Worm (Caenorhabditis elegans) whole organism, L4 larva: Measurements from ENCODE around the gene ttr-43.

Experiments
- T20F7.1 ChIP-seq: fragments of 200-800 bp; sonication (Bioruptor generic); optimal IDR thresholded peaks from 2 replicates; lab custom pipeline; 2018; ENCODE audit warnings: mild to moderate bottlenecking, missing genetic modification characterization, missing compliant biosample characterization
- ZK337.2 ChIP-seq: fragments of 200-800 bp; sonication (Bioruptor generic); IDR thresholded peaks from 2 replicates; pipeline ENCODE4 v1.3.6; 2022; ENCODE audit warnings: missing genetic modification reagents, missing genetic modification characterization, missing compliant biosample characterization
- aha-1 ChIP-seq: fragments of 150-350 bp; peaks from one replicate; lab custom pipeline; 2014; ENCODE audit warnings: missing biosample characterization, missing genetic modification characterization
- ama-1 ChIP-seq: fragments of 150-350 bp; optimal IDR thresholded peaks from 2 replicates; lab custom pipeline; 2014; ENCODE audit warnings: inconsistent platforms, mixed read lengths
- arid-1 ChIP-seq: fragments of 200-800 bp; sonication (Bioruptor generic); conservative IDR thresholded peaks from 2 replicates; pipeline ENCODE4 v1.3.6; 2022; ENCODE audit warnings: missing genetic modification reagents, missing genetic modification characterization, missing compliant biosample characterization
- ceh-44 ChIP-seq: fragments of 200-800 bp; sonication (Bioruptor generic); IDR thresholded peaks from 2 replicates; pipeline ENCODE4 v1.3.6; 2022; ENCODE audit warnings: missing genetic modification reagents, missing genetic modification characterization, missing compliant biosample characterization
- ceh-82 ChIP-seq: sonication (generic microtip); optimal IDR thresholded peaks from 2 replicates; lab custom pipeline; 2017; ENCODE audit warnings: missing biosample characterization, missing genetic modification characterization
- daf-12 ChIP-seq: fragments of 150-350 bp; optimal IDR thresholded peaks from 2 replicates; lab custom pipeline; 2014; ENCODE audit warnings: missing biosample characterization, missing genetic modification reagents, missing genetic modification characterization
- dmd-9 ChIP-seq: fragments of 200-800 bp; sonication (Bioruptor generic); IDR thresholded peaks from 2 replicates; pipeline ENCODE4 v1.3.6; 2022; ENCODE audit warnings: missing genetic modification reagents, missing genetic modification characterization, missing compliant biosample characterization
- hlh-11 ChIP-seq: fragments of 200-800 bp; sonication (Bioruptor generic); optimal IDR thresholded peaks from 2 replicates; lab custom pipeline; 2018; ENCODE audit warnings: mild to moderate bottlenecking, missing genetic modification characterization, missing compliant biosample characterization
- hlh-30 ChIP-seq: sonication (generic microtip); optimal IDR thresholded peaks from 2 replicates; lab custom pipeline; 2017; ENCODE audit warnings: antibody characterized with exemption, mild to moderate bottlenecking, missing genetic modification characterization, missing compliant biosample characterization; ENCODE audit not compliant: insufficient read depth
- jun-1 ChIP-seq: fragments of 150-350 bp; optimal IDR thresholded peaks from 2 replicates; lab custom pipeline; 2014; ENCODE audit warnings: missing biosample characterization, missing genetic modification reagents, missing genetic modification characterization
- lim-7 ChIP-seq: fragments of 200-800 bp; sonication (Bioruptor generic); IDR thresholded peaks from 2 replicates; pipeline ENCODE4 v1.3.6; 2022; ENCODE audit warnings: missing genetic modification characterization, missing compliant biosample characterization
- lin-1 ChIP-seq: fragments of 200-800 bp; sonication (Bioruptor generic); IDR thresholded peaks from 2 replicates; pipeline ENCODE4 v1.3.6; 2022; ENCODE audit warnings: missing genetic modification reagents, missing genetic modification characterization, missing compliant biosample characterization
- lsy-2 ChIP-seq, 2 experiments: fragments of 150-350 bp in 1 of 2; sonication (generic microtip) in 1 of 2; optimal IDR thresholded peaks; 2 replicates each; lab custom pipeline; 2014 to 2017; ENCODE audit warnings: missing biosample characterization in 2 of 2, missing genetic modification characterization in 2 of 2
- madf-5 ChIP-seq, 2 experiments: fragments of 200-800 bp; sonication (Bioruptor generic); IDR thresholded peaks; 2 replicates each; pipeline ENCODE4 v1.3.6; 2022; ENCODE audit warnings: missing compliant biosample characterization in 2 of 2, missing genetic modification characterization in 2 of 2
- madf-9 ChIP-seq: fragments of 200-800 bp; sonication (Bioruptor generic); conservative IDR thresholded peaks from 2 replicates; pipeline ENCODE4 v1.3.6; 2022; ENCODE audit warnings: missing genetic modification reagents, missing genetic modification characterization, missing compliant biosample characterization
- mdl-1 ChIP-seq, 2 experiments: fragments of 150-350 bp in 1 of 2; sonication (generic microtip) in 1 of 2; optimal IDR thresholded peaks; 2 replicates each; lab custom pipeline; 2014 to 2017; ENCODE audit warnings: missing biosample characterization in 2 of 2, missing genetic modification characterization in 2 of 2
- mdt-29 ChIP-seq: fragments of 200-800 bp; sonication (Bioruptor generic); IDR thresholded peaks from 2 replicates; pipeline ENCODE4 v1.3.6; 2022; ENCODE audit warnings: missing genetic modification reagents, missing genetic modification characterization, missing compliant biosample characterization
- mep-1 ChIP-seq: fragments of 150-350 bp; sonication (generic microtip); optimal IDR thresholded peaks from 3 replicates; lab custom pipeline; 2014; ENCODE audit warnings: missing biosample characterization, missing genetic modification characterization
- mes-2 ChIP-seq: sonication (generic microtip); optimal IDR thresholded peaks from 2 replicates; lab custom pipeline; 2016; ENCODE audit warnings: missing genotype, mild to moderate bottlenecking, missing genetic modification characterization, missing compliant biosample characterization; ENCODE audit not compliant: poor library complexity, severe bottlenecking
- mxl-2 ChIP-seq: fragments of 200-800 bp; sonication (Bioruptor generic); conservative IDR thresholded peaks from 2 replicates; pipeline ENCODE4 v1.3.6; 2022; ENCODE audit warnings: missing genetic modification reagents, missing genetic modification characterization, missing compliant biosample characterization
- nhr-10 ChIP-seq: fragments of 150-350 bp; optimal IDR thresholded peaks from 2 replicates; lab custom pipeline; 2014; ENCODE audit warnings: missing biosample characterization, missing genetic modification characterization
- nhr-102 ChIP-seq: sonication (generic microtip); optimal IDR thresholded peaks from 2 replicates; lab custom pipeline; 2016; ENCODE audit warnings: mild to moderate bottlenecking, missing genetic modification characterization, moderate library complexity, missing compliant biosample characterization
- nhr-25 ChIP-seq: sonication (generic microtip); optimal IDR thresholded peaks from 2 replicates; lab custom pipeline; 2017; ENCODE audit warnings: missing genetic modification characterization, mild to moderate bottlenecking, missing compliant biosample characterization, antibody characterized with exemption, moderate library complexity, borderline replicate concordance; ENCODE audit not compliant: insufficient read depth
- nhr-28 ChIP-seq: fragments of 150-350 bp; optimal IDR thresholded peaks from 2 replicates; lab custom pipeline; 2014; ENCODE audit warnings: missing biosample characterization, missing genetic modification characterization
- nhr-76 ChIP-seq: fragments of 150-350 bp; optimal IDR thresholded peaks from 2 replicates; lab custom pipeline; 2014; ENCODE audit warnings: missing biosample characterization, missing genetic modification characterization
- rbr-2 ChIP-seq: sonication (generic microtip); optimal IDR thresholded peaks from 2 replicates; lab custom pipeline; 2016; ENCODE audit warnings: missing genotype, missing genetic modification characterization, missing compliant biosample characterization
- snpc-4 ChIP-seq: fragments of 150-350 bp; optimal IDR thresholded peaks from 2 replicates; lab custom pipeline; 2014; ENCODE audit warnings: missing biosample characterization, missing genetic modification characterization
- spr-3 ChIP-seq: fragments of 200-800 bp; sonication (Bioruptor generic); optimal IDR thresholded peaks from 2 replicates; lab custom pipeline; 2018; ENCODE audit warnings: mild to moderate bottlenecking, missing genetic modification characterization, missing compliant biosample characterization
- tra-1 ChIP-seq: fragments of 200-800 bp; sonication (Bioruptor generic); IDR thresholded peaks from 2 replicates; pipeline ENCODE4 v1.3.6; 2022; ENCODE audit warnings: missing genetic modification reagents, missing genetic modification characterization, missing compliant biosample characterization
- unc-62 ChIP-seq, 3 experiments: fragments of 150-350 bp in 1 of 3; sonication (generic microtip); optimal IDR thresholded peaks in 2 of 3; peaks in 1 of 3; 1 replicate in 1 of 3; 2 replicates in 2 of 3; lab custom pipeline; 2014 to 2017; ENCODE audit warnings: missing biosample characterization in 3 of 3, missing genetic modification characterization in 3 of 3, missing genetic modification reagents in 3 of 3, missing genotype in 1 of 3
- vab-7 ChIP-seq: fragments of 200-800 bp; sonication (Bioruptor generic); IDR thresholded peaks from 2 replicates; pipeline ENCODE4 v1.3.6; 2022; ENCODE audit warnings: missing genetic modification reagents, missing genetic modification characterization, missing compliant biosample characterization
- zip-2 ChIP-seq: fragments of 150-350 bp; optimal IDR thresholded peaks from 2 replicates; lab custom pipeline; 2014; ENCODE audit warnings: missing biosample characterization, missing genetic modification characterization
- ztf-7 ChIP-seq: fragments of 150-350 bp; optimal IDR thresholded peaks from 2 replicates; lab custom pipeline; 2014; ENCODE audit warnings: missing biosample characterization, missing genetic modification characterization

The ttr-43 gene

DNA sequence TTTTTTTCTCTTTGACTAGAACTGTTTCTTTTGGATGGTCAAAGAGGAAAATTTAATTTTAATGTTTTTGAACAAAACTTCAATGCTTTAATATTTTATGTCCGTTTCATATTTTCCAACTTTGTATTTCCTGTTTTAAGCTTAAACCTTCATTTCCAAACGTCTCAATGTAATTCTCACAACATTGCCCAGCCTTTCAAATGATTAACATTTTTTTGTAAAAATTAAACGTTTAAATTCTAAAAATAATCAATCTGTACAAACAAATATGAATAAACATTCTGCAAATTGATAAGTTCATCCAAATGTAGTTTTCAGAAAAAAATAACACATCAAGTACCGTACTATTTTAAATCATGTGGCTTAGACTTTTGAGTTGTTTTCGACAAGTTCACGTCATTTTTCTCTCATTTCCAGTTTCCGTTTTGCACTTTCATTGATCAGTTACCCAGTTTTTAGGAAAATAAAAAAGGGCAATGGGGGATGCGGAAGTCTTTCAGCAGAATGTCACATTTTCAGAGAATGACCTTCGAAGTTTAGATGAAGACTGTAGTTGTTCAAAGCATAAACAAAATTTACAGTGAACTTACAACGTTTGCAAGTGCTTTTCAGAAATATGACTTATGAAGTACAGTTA lies 47.7 kb downstream of the ttr-43 start:
- no peak for TF ChIP-seq lim-7
- TF ChIP-seq arid-1 (GFP tag; lab: Robert Waterston, UW): no peak
- TF ChIP-seq zip-2 (tag; lab: Kevin White, UChicago): no peak
- TF ChIP-seq madf-5 (GFP tag; IDR thresholded peaks at IDR 0.05; lab: Robert Waterston, UW): no peak
- TF ChIP-seq hlh-11 (tag; lab: Kevin White, UChicago): peak; percentile 46
- TF ChIP-seq spr-3: no peak
- TF ChIP-seq tra-1 (GFP tag; lab: Robert Waterston, UW): no peak
- TF ChIP-seq aha-1: peak; percentile 65
- TF ChIP-seq mxl-2: no peak
- TF ChIP-seq unc-62 (GFP tag; optimal IDR thresholded peaks at IDR 0.05 in 1 of 2; lab: Kevin White, UChicago): peak in 1 of 2 experiments; percentile 99
- TF ChIP-seq unc-62 (tag; optimal IDR thresholded peaks at IDR 0.05; lab: Kevin White, UChicago): no peak
- peak; percentile 8 for TF ChIP-seq nhr-25 (tag; lab: Kevin White, UChicago)
- TF ChIP-seq mdl-1 (tag; optimal IDR thresholded peaks at IDR 0.05; lab: Kevin White, UChicago): peak in 1 of 2 experiments; percentile 38
- peak; percentile 71 for TF ChIP-seq nhr-10
- no peak for TF ChIP-seq lin-1 (GFP tag; lab: Robert Waterston, UW)
- no peak for TF ChIP-seq T20F7.1 (GFP tag; lab: Kevin White, UChicago)
- no peak for TF ChIP-seq snpc-4 (tag; lab: Kevin White, UChicago)
- no peak for TF ChIP-seq madf-9
- no peak for TF ChIP-seq ceh-82 (tag; lab: Kevin White, UChicago)
- TF ChIP-seq hlh-30 (tag; lab: Kevin White, UChicago): peak; percentile 32
- no peak for TF ChIP-seq dmd-9 (GFP tag; lab: Robert Waterston, UW)
- TF ChIP-seq ZK337.2 (GFP tag; lab: Robert Waterston, UW): no peak
- TF ChIP-seq daf-12 (tag; lab: Kevin White, UChicago): no peak
- peak; percentile 4 for TF ChIP-seq nhr-102 (tag; lab: Kevin White, UChicago)
- no peak for TF ChIP-seq mdt-29 (GFP tag; lab: Robert Waterston, UW)
- no peak for TF ChIP-seq mep-1 (tag; lab: Kevin White, UChicago)
- peak; percentile 22 for TF ChIP-seq rbr-2 (tag; lab: Kevin White, UChicago)
- TF ChIP-seq ama-1 (lab: Kevin White, UChicago): peak; percentile 53
- no peak for TF ChIP-seq vab-7 (GFP tag; lab: Robert Waterston, UW)
- TF ChIP-seq jun-1 (tag; lab: Kevin White, UChicago): no peak
- TF ChIP-seq lsy-2 (tag; optimal IDR thresholded peaks at IDR 0.05; lab: Kevin White, UChicago): peak in 1 of 2 experiments; percentile 50
- peak; percentile 47 for TF ChIP-seq mes-2 (tag; lab: Kevin White, UChicago)
- no peak for TF ChIP-seq ceh-44 (GFP tag; lab: Robert Waterston, UW)
- no peak for TF ChIP-seq ztf-7 (tag; lab: Kevin White, UChicago)
- TF ChIP-seq nhr-28 (tag; lab: Kevin White, UChicago): peak; percentile 17

DNA sequence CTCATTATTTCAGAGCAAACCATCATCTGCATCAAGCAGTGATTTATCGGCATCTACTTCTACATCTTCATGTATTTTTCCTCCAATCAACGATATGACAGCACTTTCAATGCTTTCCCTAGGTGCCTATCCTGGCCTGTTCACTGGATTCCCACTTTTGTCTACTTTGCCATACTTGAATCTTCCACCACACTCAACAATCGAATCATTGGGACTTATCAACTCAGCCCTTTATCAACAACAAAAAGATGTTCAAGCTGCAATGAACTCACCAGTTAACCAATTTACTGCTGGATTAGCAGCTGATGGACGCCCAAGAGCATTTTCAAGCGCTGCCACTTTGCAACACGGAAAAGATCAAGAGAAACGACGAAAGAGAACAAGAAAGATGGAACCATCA lies 49.3 kb downstream of the ttr-43 start:
- TF ChIP-seq nhr-76 (tag; lab: Kevin White, UChicago) (no peak), unc-62 (GFP tag; optimal IDR thresholded peaks at IDR 0.05 in 1 of 2; lab: Kevin White, UChicago) (peak in 1 of 2 experiments; percentile 98), unc-62 (tag; optimal IDR thresholded peaks at IDR 0.05; lab: Kevin White, UChicago) (no peak)
- TF ChIP-seq, all 104 proteins: peak for 1

DNA sequence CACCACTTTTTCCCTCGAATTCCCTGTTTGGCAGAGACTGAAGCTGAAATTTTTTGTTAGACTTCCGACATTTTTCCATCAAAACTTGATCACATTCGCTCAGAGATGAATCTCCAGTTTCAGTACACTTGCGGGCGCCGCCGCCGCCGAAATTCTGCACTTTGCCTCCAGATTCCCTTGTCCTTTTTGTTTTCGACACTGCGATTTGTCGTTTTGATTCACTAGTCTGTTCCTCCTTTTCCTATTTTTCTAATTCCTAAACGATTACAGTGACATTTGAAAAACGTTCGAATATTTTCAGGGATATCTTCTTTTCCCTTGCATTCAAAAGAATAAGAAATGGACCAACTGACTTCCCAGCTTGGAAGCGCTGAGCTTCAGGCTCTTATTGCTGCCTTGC lies 49.8 kb downstream of the ttr-43 start, which contains the start of gene F45D3.2:
F45D3.2 (plus strand) TSS at position 301 of the 400 bp plus-strand sequence.
- TF ChIP-seq madf-5 (GFP tag; IDR thresholded peaks at IDR 0.05; lab: Robert Waterston, UW) (no peak), aha-1 (peak; percentile 29)
